Fruit fly (Drosophila melanogaster) S2 (cell line): Measurements from ENCODE around the gene CG32071.

ENCODE experiments used
- CG8478 ChIP-seq: fragments of >200 bp; optimal IDR thresholded peaks from 2 replicates; lab custom pipeline; 2018
- CTCF ChIP-seq, 2 experiments: fragments of >200 bp; optimal IDR thresholded peaks; 2 replicates each; lab custom pipeline; 2018

The CG32071 gene

DNA sequence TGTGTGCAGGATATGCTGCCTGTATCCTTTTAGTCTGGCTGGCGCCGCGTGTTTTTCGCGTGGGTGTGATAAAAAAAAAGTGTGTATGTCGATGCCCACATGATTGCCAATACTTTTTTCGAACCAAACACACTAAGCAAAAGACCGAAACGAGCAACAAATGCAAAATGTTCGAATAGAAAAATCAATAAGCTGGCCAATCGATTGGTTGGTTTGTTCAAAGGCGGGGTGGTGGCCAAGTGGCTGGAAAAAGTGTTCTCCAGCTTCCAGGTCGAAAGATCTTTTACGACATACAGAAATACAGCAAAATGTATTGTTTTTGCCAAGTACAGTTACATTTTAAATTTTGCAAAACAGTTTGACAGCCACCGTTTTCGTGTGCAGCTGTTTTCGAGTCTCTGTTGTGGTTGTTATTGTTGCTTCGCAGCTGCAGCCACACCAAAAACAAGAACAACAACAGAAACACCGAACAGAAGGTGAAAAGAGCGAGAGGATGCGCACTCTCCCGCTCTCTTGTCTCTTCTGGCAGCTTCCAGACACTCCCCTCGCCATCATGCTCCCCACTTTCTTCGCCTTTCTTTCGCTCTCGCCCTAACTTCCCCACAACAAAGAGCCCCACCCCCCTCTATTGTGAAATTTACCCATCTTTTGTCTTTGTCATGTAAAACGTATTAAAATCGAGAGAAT lies 20.1 kb upstream of the CG32071 start:
- TF ChIP-seq CTCF (optimal IDR thresholded peaks at IDR 0.05; lab: Kevin White, UChicago), result no peak
- no peak for TF ChIP-seq CG8478 (lab: Kevin White, UChicago)

DNA sequence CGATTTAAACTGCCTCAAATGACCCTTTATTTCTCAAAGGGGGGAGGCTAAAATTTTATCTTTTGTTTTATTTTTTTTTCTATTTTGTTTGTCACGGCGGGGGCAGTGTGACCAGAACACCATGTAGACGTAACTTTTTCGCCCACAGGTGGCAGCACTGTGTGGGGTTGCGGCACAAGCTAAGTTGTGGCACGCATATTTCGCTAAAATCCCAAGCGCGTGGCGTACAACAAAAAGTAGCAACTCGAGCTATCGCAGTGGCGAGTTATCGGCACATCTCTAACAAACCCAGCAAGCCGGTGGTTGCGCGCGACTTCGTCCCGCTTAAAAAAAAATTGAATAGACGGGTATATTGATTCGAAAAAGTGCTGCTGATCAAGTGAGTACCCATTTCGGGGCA lies 19.4 kb upstream of the CG32071 start, which contains the start of the genes Ufd1 and NaPi-III:
Gene Ufd1 (minus strand): TSS at position 129 of the 400 bp plus-strand sequence.
Gene NaPi-III (plus strand): TSS at position 261 of the 400 bp plus-strand sequence.
- TF ChIP-seq CG8478 (lab: Kevin White, UChicago) (no peak), CTCF (optimal IDR thresholded peaks at IDR 0.05; lab: Kevin White, UChicago) (peak; percentile 96)

DNA sequence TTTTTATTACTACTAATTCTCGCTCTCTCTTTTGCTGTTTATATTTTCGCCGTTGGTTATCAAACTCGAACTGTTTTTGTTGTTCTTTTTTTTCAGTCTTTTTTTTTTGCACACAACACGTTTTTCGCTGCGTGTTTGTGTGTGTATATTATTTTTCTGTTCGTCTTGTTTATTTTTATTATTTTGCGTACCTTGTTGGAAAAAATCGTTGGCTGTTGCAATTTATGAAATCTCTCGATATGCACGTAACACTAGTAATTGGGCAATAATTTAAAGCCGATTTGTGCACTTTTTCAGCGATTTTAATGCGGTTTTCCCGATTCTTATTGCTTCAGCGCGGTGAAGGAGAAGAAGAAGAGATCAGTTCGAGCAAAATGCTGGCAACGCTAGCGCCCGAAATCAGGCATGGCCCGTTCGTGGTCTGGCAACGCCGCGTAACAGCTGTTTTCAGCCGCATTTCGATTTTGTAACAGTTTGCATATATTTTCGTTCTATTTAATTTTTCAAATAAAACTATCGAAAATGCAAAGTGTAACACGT lies 16.8 kb upstream of the CG32071 start, which contains the start of the genes FoxK and mRpL2:
Gene FoxK (minus strand): TSS at position 365 of the 540 bp plus-strand sequence.
Gene mRpL2 (plus strand): TSS at position 429 of the 540 bp plus-strand sequence.
- no peak for TF ChIP-seq CG8478 (lab: Kevin White, UChicago)
- peak; percentile 44 to 51 for TF ChIP-seq CTCF (optimal IDR thresholded peaks at IDR 0.05; lab: Kevin White, UChicago)

DNA sequence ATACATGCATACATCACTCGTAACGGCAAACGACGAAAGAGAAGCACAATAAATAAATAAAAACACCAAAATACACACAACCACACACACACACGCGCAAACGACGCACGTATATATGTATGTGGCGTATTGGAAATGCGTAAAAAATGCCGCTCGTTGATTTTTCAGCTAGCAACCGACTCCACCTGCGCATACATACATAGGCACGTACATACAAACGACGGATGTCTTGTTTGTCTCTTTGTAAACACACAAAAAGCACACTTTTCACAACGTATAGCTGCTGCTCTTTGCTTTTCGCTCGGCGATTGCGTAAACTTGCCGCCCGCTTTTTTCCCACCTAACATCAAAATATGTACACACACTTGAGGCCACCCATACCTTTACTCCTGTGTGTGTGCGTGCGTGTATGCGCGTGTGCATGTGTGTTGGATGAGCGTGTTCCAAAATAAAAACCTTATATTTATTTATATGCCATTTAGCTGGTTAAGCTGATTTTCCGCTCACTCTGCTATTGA lies 16.3 kb upstream of the CG32071 start:
- TF ChIP-seq CTCF (optimal IDR thresholded peaks at IDR 0.05; lab: Kevin White, UChicago) (no peak), CG8478 (lab: Kevin White, UChicago) (no peak)

- TF ChIP-seq CTCF (optimal IDR thresholded peaks at IDR 0.05; lab: Kevin White, UChicago) (no peak), CG8478 (lab: Kevin White, UChicago) (no peak)
Measured at dm6 chr3L:11119396-11119900, 15.8 kb upstream of the CG32071 start.

DNA sequence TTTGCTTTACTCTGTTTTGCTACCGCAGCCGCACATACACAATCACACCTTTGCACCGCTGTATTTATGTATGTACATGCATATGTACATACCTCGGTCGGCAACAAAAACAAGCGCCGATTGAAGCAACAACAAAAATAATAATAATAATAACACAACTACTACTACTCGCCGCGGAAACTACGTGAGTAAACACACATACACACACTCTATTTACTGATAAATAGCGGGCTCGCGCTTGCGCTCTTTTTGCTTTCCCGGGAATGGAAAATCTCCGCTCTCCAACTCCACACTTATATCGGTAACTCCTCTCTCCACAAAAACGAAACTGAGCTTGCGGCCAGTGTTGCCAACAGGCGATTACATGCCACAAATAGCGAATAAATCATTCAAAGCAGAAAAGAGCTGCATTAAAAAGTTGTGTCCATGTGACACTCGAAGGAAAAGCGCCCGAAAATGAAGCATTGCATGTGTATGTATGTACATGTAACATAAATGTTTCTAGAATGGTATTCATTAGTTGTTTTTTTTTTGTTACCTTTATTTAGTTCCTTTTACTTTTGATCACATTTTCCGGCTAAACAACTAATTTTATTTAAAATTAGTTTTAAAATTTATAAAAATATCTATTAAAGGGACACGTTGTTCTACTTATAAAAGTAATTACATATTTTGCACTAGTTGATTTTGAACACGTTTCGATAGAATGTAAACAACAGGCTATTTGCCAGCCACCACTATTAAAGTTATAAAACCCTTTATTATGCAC lies 15.1 kb upstream of the CG32071 start:
- no peak for TF ChIP-seq CG8478 (lab: Kevin White, UChicago)
- no peak for TF ChIP-seq CTCF (optimal IDR thresholded peaks at IDR 0.05; lab: Kevin White, UChicago)

- no peak for TF ChIP-seq CG8478 (lab: Kevin White, UChicago)
- TF ChIP-seq CTCF (optimal IDR thresholded peaks at IDR 0.05; lab: Kevin White, UChicago), result no peak
Measured at dm6 chr3L:11117733-11118132, 14.1 kb upstream of the CG32071 start.

DNA sequence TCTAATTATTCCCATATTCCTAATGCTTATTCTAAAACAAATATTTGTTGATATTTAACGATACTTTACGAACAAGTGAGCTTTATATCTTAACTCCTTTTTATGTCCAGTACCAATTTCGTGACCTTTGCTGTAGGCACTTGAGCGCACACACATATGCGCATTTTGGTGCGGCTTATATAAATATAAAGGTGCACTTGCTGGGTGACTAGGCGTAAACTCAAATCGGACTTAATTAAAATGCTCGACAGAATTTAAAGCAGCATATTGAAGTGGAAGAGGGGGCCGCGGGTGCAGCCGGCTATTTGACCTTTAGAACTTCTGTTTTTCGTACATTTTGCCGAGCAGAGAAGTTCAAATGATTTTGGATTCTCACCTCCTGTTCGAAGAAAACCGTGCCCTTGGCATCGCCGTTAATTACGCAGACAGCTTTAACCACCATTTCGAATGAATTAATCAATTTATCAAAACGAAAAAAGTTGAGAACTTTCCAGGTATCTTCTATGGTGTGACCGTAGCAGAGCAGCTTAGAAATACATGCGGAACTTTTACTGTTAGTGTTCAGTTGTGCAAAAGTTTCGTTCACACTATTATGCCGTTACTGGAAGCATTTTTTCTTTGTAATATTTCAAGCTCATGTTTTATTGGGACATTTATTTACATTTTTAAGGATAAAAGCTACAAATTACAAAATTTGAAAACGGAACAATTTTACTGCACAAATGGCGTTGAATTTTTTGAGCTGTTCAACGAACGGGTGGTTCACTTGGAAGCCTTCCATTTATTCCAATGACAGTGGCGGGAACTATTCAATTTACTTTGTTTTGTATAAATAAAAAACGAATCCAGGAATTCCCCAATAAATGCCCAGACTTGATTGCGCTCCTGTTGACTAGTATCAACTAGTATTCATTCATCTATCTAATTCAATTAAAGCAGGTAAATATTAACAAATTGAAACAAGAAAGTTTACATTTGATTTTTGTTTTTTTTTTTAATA lies 9.8 kb upstream of the CG32071 start, which contains the start of gene Sod1:
Gene Sod1 (minus strand): TSS at position 543 of the 1,000 bp plus-strand sequence.
- TF ChIP-seq CG8478 (lab: Kevin White, UChicago) (no peak), CTCF (optimal IDR thresholded peaks at IDR 0.05; lab: Kevin White, UChicago) (no peak)

dm6 chr3L:11112427-11112826 lies 8.8 kb upstream of the CG32071 start:
- TF ChIP-seq CTCF (optimal IDR thresholded peaks at IDR 0.05; lab: Kevin White, UChicago) (no peak), CG8478 (lab: Kevin White, UChicago) (no peak)

DNA sequence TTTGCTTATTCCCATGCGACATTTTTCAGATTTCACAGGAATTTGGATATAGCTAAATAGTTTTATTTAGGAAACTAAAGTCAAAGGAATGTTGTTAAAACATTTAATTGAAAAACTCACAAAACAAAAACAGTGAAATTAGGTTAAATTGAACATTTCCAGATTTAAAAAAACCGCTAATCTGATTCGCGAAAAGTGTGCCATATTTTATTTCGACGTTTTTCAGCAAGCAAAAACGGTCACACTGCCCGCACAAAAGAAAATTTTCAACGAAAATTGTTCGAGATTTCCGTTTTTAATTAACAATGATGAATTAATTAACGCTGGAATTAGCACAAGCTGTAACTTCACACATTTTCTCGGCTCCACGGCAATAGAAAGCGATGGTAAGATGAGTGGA lies 5.8 kb upstream of the CG32071 start, which contains the start of the genes CG34012 and emei:
Gene CG34012 (minus strand): TSS at position 52 of the 400 bp plus-strand sequence.
Gene emei (plus strand): TSS at position 237 of the 400 bp plus-strand sequence.
- TF ChIP-seq CTCF (optimal IDR thresholded peaks at IDR 0.05; lab: Kevin White, UChicago), result no peak
- no peak for TF ChIP-seq CG8478 (lab: Kevin White, UChicago)

dm6 chr3L:11107935-11108334 lies 4.3 kb upstream of the CG32071 start, which contains the start of gene CG12522:
Gene CG12522, plus strand, starts transcription at chr3L:11108235.
- no peak for TF ChIP-seq CTCF (optimal IDR thresholded peaks at IDR 0.05; lab: Kevin White, UChicago)

dm6 chr3L:11107432-11107831 lies 3.8 kb upstream of the CG32071 start, which contains the start of gene CG32073:
Gene CG32073, minus strand, starts transcription at chr3L:11107582.
- TF ChIP-seq CG8478 (lab: Kevin White, UChicago) (no peak), CTCF (optimal IDR thresholded peaks at IDR 0.05; lab: Kevin White, UChicago) (no peak)

DNA sequence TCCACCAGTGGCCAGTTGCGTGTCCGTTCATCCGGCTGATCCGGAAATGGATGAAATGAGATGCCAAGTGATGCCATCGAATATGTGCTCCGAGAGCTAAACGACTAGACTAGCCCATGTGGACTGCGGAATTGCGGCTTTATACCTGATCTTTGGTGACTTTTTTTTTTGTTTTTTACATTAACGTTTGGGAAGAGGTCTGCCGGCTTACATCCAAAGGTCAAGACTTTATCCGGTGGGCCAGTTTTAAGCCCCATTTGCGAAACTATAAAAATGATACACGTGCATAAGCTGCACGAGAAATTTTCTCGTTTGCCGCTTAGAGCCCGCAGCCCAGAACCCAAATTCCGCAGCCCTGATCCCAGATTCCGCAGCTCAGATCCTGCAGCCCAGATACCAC lies 743 bp downstream of the CG32071 start, which contains the start of gene Elo68alpha:
Gene Elo68alpha (minus strand): TSS at position 101 of the 400 bp plus-strand sequence.
- TF ChIP-seq CTCF (optimal IDR thresholded peaks at IDR 0.05; lab: Kevin White, UChicago), result no peak
- no peak for TF ChIP-seq CG8478 (lab: Kevin White, UChicago)
